Worm (Caenorhabditis elegans): ENCODE measurements around the gene dct-5.

Gene dct-5

DNA sequence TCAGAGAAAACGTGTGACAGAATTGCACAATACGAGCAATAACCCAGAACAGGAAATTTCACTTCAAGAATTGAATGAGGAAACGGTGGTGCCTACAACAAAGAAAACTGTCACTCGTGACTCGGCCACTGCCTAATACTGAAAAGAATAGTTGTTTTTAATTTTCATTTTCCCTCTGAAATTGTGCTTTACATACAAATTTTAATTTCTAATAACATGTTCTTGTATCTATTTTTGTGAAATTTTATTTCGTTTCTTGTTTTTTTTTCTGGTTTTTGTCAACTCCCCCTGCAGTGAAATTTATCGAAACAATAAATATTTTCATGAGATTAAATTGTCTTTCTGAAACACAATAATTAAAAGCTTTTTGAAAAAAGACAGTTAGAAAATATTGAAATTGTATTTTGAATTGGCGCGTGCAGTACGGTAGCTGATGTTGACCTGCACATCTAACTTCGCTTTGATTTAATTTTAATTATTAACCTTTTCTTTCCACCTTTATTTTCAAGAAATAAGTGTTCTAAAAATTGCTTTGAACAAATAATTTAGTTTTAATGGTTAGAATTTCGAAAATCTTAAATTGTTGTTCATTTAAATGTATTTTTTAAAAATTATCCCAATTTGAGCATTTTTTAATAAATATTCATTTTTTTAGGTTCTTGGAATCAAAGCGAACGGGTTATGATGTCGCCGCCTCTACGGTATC, 19.1 kb upstream of the dct-5 start, which contains the start of gene daz-1:
TSS of gene daz-1 (plus strand) at position 656 of the 706 bp plus-strand sequence.
- TF ChIP-seq lin-13 (tag; optimal IDR thresholded peaks at IDR 0.05) = no peak
- TF ChIP-seq sem-2 (GFP tag; optimal IDR thresholded peaks at IDR 0.05) = no peak
- no peak for TF ChIP-seq snpc-4 (tag; optimal IDR thresholded peaks at IDR 0.05)
- no peak for TF ChIP-seq elt-1 (tag; optimal IDR thresholded peaks at IDR 0.05; ENCODE audit: borderline replicate concordance, insufficient read depth)
- no peak for TF ChIP-seq elt-3 (tag; optimal IDR thresholded peaks at IDR 0.05)
- TF ChIP-seq unc-62 (GFP tag; optimal IDR thresholded peaks at IDR 0.05) = no peak
- TF ChIP-seq lin-32 (GFP tag; optimal IDR thresholded peaks at IDR 0.05) = no peak
- TF ChIP-seq ceh-83 (GFP tag; optimal IDR thresholded peaks at IDR 0.05) = no peak
- TF ChIP-seq nhr-12 (tag; optimal IDR thresholded peaks at IDR 0.05) = no peak
- TF ChIP-seq ces-1 (GFP tag; optimal IDR thresholded peaks at IDR 0.05) = no peak
- no peak for TF ChIP-seq flh-1 (GFP tag; optimal IDR thresholded peaks at IDR 0.05)
- TF ChIP-seq ceh-39 (tag; optimal IDR thresholded peaks at IDR 0.05) = no peak
- TF ChIP-seq mep-1 (tag; optimal IDR thresholded peaks at IDR 0.05) = no peak
- TF ChIP-seq lsy-2 (tag; optimal IDR thresholded peaks at IDR 0.05) = no peak
- TF ChIP-seq nhr-76 (tag; optimal IDR thresholded peaks at IDR 0.05) = no peak
- no peak for TF ChIP-seq ztf-11 (tag; optimal IDR thresholded peaks at IDR 0.05)
- no peak for TF ChIP-seq ham-2 (GFP tag; optimal IDR thresholded peaks at IDR 0.05)
- TF ChIP-seq ceh-43 (GFP tag; optimal IDR thresholded peaks at IDR 0.05) = no peak

DNA sequence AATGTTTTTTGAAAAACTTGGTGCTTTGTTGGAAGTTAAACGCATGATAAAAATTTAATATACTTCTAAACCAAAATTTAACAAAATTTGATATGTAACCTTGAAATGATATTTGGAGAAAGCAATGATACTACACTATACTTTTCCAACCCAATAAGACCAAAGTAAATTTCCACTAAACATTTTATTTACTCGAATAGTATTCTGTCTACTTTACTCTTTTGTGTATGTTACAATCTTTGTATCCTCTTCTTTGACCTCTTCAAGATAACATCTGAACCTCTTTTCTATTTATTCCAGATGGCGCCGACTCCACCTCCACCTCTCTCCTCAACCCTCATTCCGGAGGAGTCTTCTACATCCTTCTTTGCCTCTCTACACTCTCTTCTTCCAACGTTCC, 16.8 kb upstream of the dct-5 start, which contains the start of gene dhs-5:
TSS of gene dhs-5 (plus strand) at position 301 of the 400 bp plus-strand sequence.
- TF ChIP-seq drap-1 (GFP tag; optimal IDR thresholded peaks at IDR 0.05) (no peak), mab-5 (tag; optimal IDR thresholded peaks at IDR 0.05) (no peak), lsy-2 (tag; optimal IDR thresholded peaks at IDR 0.05) (no peak), snpc-4 (tag; optimal IDR thresholded peaks at IDR 0.05) (no peak), sptf-1 (tag; optimal IDR thresholded peaks at IDR 0.05) (no peak), ham-2 (GFP tag; optimal IDR thresholded peaks at IDR 0.05) (no peak), blmp-1 (tag; optimal IDR thresholded peaks at IDR 0.05) (no peak), lin-13 (tag; optimal IDR thresholded peaks at IDR 0.05) (no peak)

DNA sequence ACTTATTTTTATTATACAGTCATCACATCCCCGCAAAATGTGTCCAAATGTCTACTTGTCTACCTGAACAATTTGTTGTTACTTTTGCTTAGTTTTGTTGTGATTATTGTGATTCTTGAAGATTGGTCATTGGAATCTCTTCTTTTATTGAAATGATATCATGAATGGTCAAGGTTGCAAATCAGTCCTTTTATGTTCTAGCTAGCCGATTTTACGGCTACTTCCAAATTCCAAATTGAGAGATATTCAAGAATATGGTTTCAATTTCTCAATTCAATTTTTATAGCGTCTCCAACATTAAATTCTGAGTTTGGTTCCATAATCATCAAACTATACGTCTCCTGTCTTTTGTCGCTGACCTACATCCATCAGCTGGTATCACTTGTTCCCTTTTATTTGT, 14.5 kb upstream of the dct-5 start:
- TF ChIP-seq ham-2 (GFP tag; optimal IDR thresholded peaks at IDR 0.05) (no peak), mls-2 (tag; optimal IDR thresholded peaks at IDR 0.05) (no peak), elt-3 (tag; optimal IDR thresholded peaks at IDR 0.05) (no peak), ceh-39 (tag; optimal IDR thresholded peaks at IDR 0.05) (no peak), flh-1 (GFP tag; optimal IDR thresholded peaks at IDR 0.05) (no peak), nhr-12 (tag; optimal IDR thresholded peaks at IDR 0.05) (no peak), M03D4.4 (tag; optimal IDR thresholded peaks at IDR 0.05) (no peak), sptf-1 (tag; optimal IDR thresholded peaks at IDR 0.05) (no peak), snpc-4 (tag; optimal IDR thresholded peaks at IDR 0.05) (no peak)

DNA sequence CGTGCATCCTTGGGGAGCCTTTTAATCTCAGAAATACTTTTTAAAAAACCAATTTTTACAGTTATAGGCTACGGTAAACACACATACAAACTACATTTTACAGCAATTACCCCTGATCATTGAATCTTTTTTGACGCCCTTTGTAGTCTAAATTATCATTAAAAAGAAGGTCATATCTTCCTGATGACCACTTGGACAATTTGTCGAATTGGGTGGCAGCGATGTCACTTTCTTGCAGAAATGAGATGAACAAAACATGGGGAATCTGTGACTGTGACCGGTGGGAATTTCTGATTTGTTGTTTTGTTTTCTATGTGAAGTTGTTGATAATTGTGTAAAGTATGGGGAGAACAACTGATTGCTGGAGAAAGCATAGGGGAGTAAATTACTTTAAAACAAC, 12.9 kb upstream of the dct-5 start:
- TF ChIP-seq nhr-237 (tag; optimal IDR thresholded peaks at IDR 0.05) = no peak
- no peak for TF ChIP-seq flh-1 (GFP tag; optimal IDR thresholded peaks at IDR 0.05)
- no peak for TF ChIP-seq mab-5 (tag; optimal IDR thresholded peaks at IDR 0.05)
- no peak for TF ChIP-seq unc-62 (GFP tag; optimal IDR thresholded peaks at IDR 0.05)
- no peak for TF ChIP-seq lsy-2 (tag; optimal IDR thresholded peaks at IDR 0.05)
- no peak for TF ChIP-seq elt-3 (tag; optimal IDR thresholded peaks at IDR 0.05)
- TF ChIP-seq mep-1 (tag; optimal IDR thresholded peaks at IDR 0.05) = no peak
- no peak for TF ChIP-seq ceh-43 (GFP tag; optimal IDR thresholded peaks at IDR 0.05)
- no peak for TF ChIP-seq nhr-2 (tag; optimal IDR thresholded peaks at IDR 0.05)
- TF ChIP-seq nhr-28 (tag; optimal IDR thresholded peaks at IDR 0.05) = no peak
- TF ChIP-seq ztf-11 (tag; optimal IDR thresholded peaks at IDR 0.05) = no peak
- TF ChIP-seq mls-2 (tag; optimal IDR thresholded peaks at IDR 0.05) = no peak
- no peak for TF ChIP-seq snpc-4 (tag; optimal IDR thresholded peaks at IDR 0.05)
- no peak for TF ChIP-seq pha-4 (tag; optimal IDR thresholded peaks at IDR 0.05)
- TF ChIP-seq blmp-1 (tag; optimal IDR thresholded peaks at IDR 0.05) = no peak

DNA sequence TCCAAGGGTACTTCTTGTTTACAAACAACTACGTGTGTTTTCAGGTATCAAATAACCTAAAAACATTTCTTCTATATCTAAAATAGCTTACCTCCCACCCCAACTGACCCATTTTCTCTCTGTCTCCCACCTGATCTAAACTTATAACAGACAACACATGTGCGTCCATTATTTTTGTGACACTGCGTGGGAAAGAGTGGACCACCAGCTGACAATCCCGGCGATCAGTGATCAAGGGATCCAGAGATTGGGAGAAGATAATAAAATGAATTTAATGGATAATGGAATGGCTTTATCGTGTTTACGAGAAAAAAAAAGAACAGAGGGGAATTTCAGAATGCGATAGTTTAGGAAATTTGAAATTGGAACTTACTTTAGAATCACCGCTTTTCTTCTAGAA, 12.5 kb upstream of the dct-5 start:
- TF ChIP-seq ceh-83 (GFP tag; optimal IDR thresholded peaks at IDR 0.05) = no peak
- peak; percentile 87 for TF ChIP-seq hlh-1 (tag; optimal IDR thresholded peaks at IDR 0.05)
- TF ChIP-seq nhr-76 (tag; optimal IDR thresholded peaks at IDR 0.05) = no peak
- no peak for TF ChIP-seq cnd-1 (tag; optimal IDR thresholded peaks at IDR 0.05)
- TF ChIP-seq mls-2 (tag; optimal IDR thresholded peaks at IDR 0.05) = no peak
- peak; percentile 8 for TF ChIP-seq unc-62 (GFP tag; optimal IDR thresholded peaks at IDR 0.05)
